Fruit fly (Drosophila melanogaster) Kc167 (cell line): ENCODE measurements around the gene Cyp316a1.

Experiments
- Myc ChIP-seq: fragments of >200 bp; optimal IDR thresholded peaks from 2 replicates; lab custom pipeline; 2017; ENCODE audit warnings: missing external identifiers
- Sin3A ChIP-seq: fragments of >200 bp; optimal IDR thresholded peaks from 2 replicates; lab custom pipeline; 2018; ENCODE audit warnings: missing external identifiers
- h ChIP-seq: fragments of >200 bp; optimal IDR thresholded peaks from 3 replicates; lab custom pipeline; 2018; ENCODE audit warnings: missing external identifiers
- insv ChIP-seq: fragments of >200 bp; optimal IDR thresholded peaks from 3 replicates; lab custom pipeline; 2018; ENCODE audit warnings: missing external identifiers
- psq ChIP-seq: fragments of >200 bp; optimal IDR thresholded peaks from 2 replicates; lab custom pipeline; 2017; ENCODE audit warnings: missing external identifiers
- ttk ChIP-seq: sonication (Bioruptor generic); optimal IDR thresholded peaks from 2 replicates; lab custom pipeline; 2017; ENCODE audit warnings: missing external identifiers

Gene Cyp316a1

dm6 chr3L:7530461-7531338 lies 39.0 kb downstream of the Cyp316a1 start:
- TF ChIP-seq insv = no peak
- no peak for TF ChIP-seq h (lab: Kevin White, UChicago)
- TF ChIP-seq ttk (lab: Kevin White, UChicago) = no peak

- TF ChIP-seq h (lab: Kevin White, UChicago) = no peak
- no peak for TF ChIP-seq psq (lab: Kevin White, UChicago)
- no peak for TF ChIP-seq insv
- TF ChIP-seq ttk (lab: Kevin White, UChicago) = no peak
- no peak for TF ChIP-seq Sin3A
- no peak for TF ChIP-seq Myc
These were observed 48.1 kb downstream of the Cyp316a1 start, which contains the start of gene CG16998 for dm6 chr3L:7539736-7540135. Gene CG16998, minus strand, starts transcription at chr3L:7539836.

DNA sequence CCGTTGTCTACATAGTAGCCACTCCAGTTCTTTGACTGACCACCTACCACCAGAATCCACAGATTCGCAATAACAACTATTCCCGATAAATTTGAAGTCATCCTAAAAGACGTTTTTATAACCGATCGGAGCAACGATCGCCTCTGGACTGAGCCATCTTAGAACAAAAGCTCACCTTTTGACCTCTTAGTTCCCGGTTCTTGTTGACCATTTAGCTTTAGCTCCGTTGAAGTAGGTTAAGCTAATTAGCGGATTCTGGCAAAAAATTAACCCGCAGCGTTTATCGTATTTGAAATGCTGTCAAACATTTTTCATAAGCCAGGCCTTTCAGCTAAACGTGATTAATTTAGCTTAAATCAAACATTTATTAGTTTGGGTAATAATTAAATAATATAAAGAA lies 49.4 kb downstream of the Cyp316a1 start, which contains the start of gene CG32374:
Gene CG32374, minus strand, starts transcription at position 101 of the 400 bp plus-strand sequence.
- TF ChIP-seq Myc (no peak), h (lab: Kevin White, UChicago) (no peak), Sin3A (no peak), psq (lab: Kevin White, UChicago) (no peak), insv (no peak), ttk (lab: Kevin White, UChicago) (no peak)

- TF ChIP-seq h (lab: Kevin White, UChicago) = no peak
- no peak for TF ChIP-seq psq (lab: Kevin White, UChicago)
- no peak for TF ChIP-seq ttk (lab: Kevin White, UChicago)
- TF ChIP-seq insv = no peak
- TF ChIP-seq Myc = no peak
These were observed 50.7 kb downstream of the Cyp316a1 start, which contains the start of gene CG32376 for dm6 chr3L:7542357-7542756. Gene CG32376, minus strand, starts transcription at chr3L:7542457.
